Worm (Caenorhabditis elegans) whole organism, L2 larva: Measurements from ENCODE around the gene frm-7.

Source experiments
- R02D3.7 ChIP-seq: fragments of 150-350 bp; optimal IDR thresholded peaks from 2 replicates; lab custom pipeline; 2014; ENCODE audit warnings: missing biosample characterization, missing genetic modification characterization
- ceh-82 ChIP-seq: fragments of 150-350 bp; optimal IDR thresholded peaks from 2 replicates; lab custom pipeline; 2014; ENCODE audit warnings: missing biosample characterization, missing genetic modification characterization
- elt-3 ChIP-seq: sonication (generic microtip); optimal IDR thresholded peaks from 2 replicates; lab custom pipeline; 2017; ENCODE audit warnings: missing biosample characterization, missing genetic modification characterization
- lin-13 ChIP-seq: fragments of 150-350 bp; optimal IDR thresholded peaks from 2 replicates; lab custom pipeline; 2014; ENCODE audit warnings: missing biosample characterization, missing genetic modification reagents, missing genetic modification characterization
- mab-5 ChIP-seq: fragments of 150-350 bp; optimal IDR thresholded peaks from 2 replicates; lab custom pipeline; 2014; ENCODE audit warnings: missing biosample characterization, missing genetic modification characterization
- nhr-129 ChIP-seq: fragments of 150-350 bp; optimal IDR thresholded peaks from 2 replicates; lab custom pipeline; 2014; ENCODE audit warnings: missing biosample characterization, missing genetic modification characterization
- nhr-23 ChIP-seq: fragments of 150-350 bp; optimal IDR thresholded peaks from 2 replicates; lab custom pipeline; 2014; ENCODE audit warnings: missing biosample characterization, missing genetic modification reagents, missing genetic modification characterization
- nhr-25 ChIP-seq: fragments of 150-350 bp; sonication (generic microtip); optimal IDR thresholded peaks from 3 replicates; lab custom pipeline; 2014; ENCODE audit warnings: missing biosample characterization, missing genetic modification characterization
- nhr-77 ChIP-seq: fragments of 150-350 bp; optimal IDR thresholded peaks from 2 replicates; lab custom pipeline; 2014; ENCODE audit warnings: missing biosample characterization, missing genetic modification characterization
- skn-1 ChIP-seq: sonication (generic microtip); optimal IDR thresholded peaks from 2 replicates; lab custom pipeline; 2017; ENCODE audit warnings: missing biosample characterization, missing genetic modification characterization
- unc-55 ChIP-seq: fragments of 150-350 bp; sonication (generic microtip); optimal IDR thresholded peaks from 3 replicates; lab custom pipeline; 2014; ENCODE audit warnings: missing biosample characterization, missing genetic modification reagents, missing genetic modification characterization
- ztf-4 ChIP-seq: fragments of 150-350 bp; optimal IDR thresholded peaks from 2 replicates; lab custom pipeline; 2014; ENCODE audit warnings: missing biosample characterization, missing genetic modification characterization

DNA sequence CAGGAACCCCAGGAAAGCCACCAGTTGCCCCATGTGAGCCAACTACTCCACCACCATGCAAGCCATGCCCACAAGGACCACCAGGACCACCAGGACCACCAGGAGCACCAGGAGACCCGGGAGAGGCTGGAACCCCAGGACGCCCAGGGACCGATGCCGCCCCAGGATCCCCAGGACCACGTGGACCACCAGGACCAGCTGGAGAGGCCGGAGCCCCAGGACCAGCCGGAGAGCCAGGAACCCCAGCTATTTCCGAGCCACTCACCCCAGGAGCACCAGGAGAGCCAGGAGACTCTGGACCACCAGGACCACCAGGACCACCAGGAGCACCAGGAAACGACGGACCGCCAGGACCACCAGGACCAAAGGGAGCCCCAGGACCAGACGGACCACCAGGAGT, 51.2 kb downstream of the frm-7 start:
- TF ChIP-seq ceh-82 (tag; lab: Kevin White, UChicago) (no peak), ztf-4 (no peak), lin-13 (no peak), unc-55 (GFP tag; lab: Kevin White, UChicago) (no peak), R02D3.7 (tag; lab: Kevin White, UChicago) (no peak), mab-5 (no peak), elt-3 (tag; lab: Kevin White, UChicago) (no peak), nhr-23 (no peak), nhr-129 (tag; lab: Kevin White, UChicago) (no peak), nhr-25 (tag; lab: Kevin White, UChicago) (no peak), nhr-77 (tag; lab: Kevin White, UChicago) (no peak), skn-1 (tag; lab: Kevin White, UChicago) (no peak)
